Worm (Caenorhabditis elegans): ENCODE data around the gene K11H12.5.

K11H12.5 gene

ce11 chrIV:698304-698703 is 21.9 kb downstream of the K11H12.5 start, which contains the start of gene Y55F3C.17:
Gene Y55F3C.17, minus strand, starts transcription at chrIV:698404.
- TF ChIP-seq ztf-4 (tag; optimal IDR thresholded peaks at IDR 0.05) (no peak), ZK546.5 (tag; optimal IDR thresholded peaks at IDR 0.05) (no peak), nhr-237 (tag; optimal IDR thresholded peaks at IDR 0.05) (no peak), nhr-23 (tag; optimal IDR thresholded peaks at IDR 0.05) (no peak), aly-2 (tag; optimal IDR thresholded peaks at IDR 0.05) (no peak), egl-27 (tag; optimal IDR thresholded peaks at IDR 0.05) (no peak), ztf-11 (tag; optimal IDR thresholded peaks at IDR 0.05) (no peak), lin-39 (tag; optimal IDR thresholded peaks at IDR 0.05) (no peak), sea-2 (GFP tag; optimal IDR thresholded peaks at IDR 0.05) (no peak), fos-1 (tag; optimal IDR thresholded peaks at IDR 0.05) (no peak), jun-1 (tag; optimal IDR thresholded peaks at IDR 0.05) (no peak), ama-1 (optimal IDR thresholded peaks at IDR 0.05) (no peak), zag-1 (tag; optimal IDR thresholded peaks at IDR 0.05) (no peak), ceh-82 (tag; optimal IDR thresholded peaks at IDR 0.05) (no peak), nhr-25 (tag; optimal IDR thresholded peaks at IDR 0.05) (no peak), ceh-9 (tag; optimal IDR thresholded peaks at IDR 0.05) (no peak), nhr-12 (tag; optimal IDR thresholded peaks at IDR 0.05) (no peak), snpc-4 (tag; optimal IDR thresholded peaks at IDR 0.05) (no peak), ceh-16 (tag; optimal IDR thresholded peaks at IDR 0.05) (no peak), mdl-1 (tag; optimal IDR thresholded peaks at IDR 0.05) (no peak)

ce11 chrIV:707635-708034 is 31.3 kb downstream of the K11H12.5 start, which contains the start of gene cutl-26:
Gene cutl-26, minus strand, starts transcription at chrIV:707735.
- no peak for TF ChIP-seq ceh-28 (tag; optimal IDR thresholded peaks at IDR 0.05)
- TF ChIP-seq nhr-67 (tag; optimal IDR thresholded peaks at IDR 0.05) = no peak
- no peak for TF ChIP-seq ceh-82 (tag; optimal IDR thresholded peaks at IDR 0.05)

ce11 chrIV:715433-715832 is 39.1 kb downstream of the K11H12.5 start:
- TF ChIP-seq snpc-4 (tag; optimal IDR thresholded peaks at IDR 0.05) (no peak), fkh-2 (tag; optimal IDR thresholded peaks at IDR 0.05) (no peak), pha-4 (tag; optimal IDR thresholded peaks at IDR 0.05) (no peak), nhr-12 (tag; optimal IDR thresholded peaks at IDR 0.05) (no peak), eor-1 (tag; optimal IDR thresholded peaks at IDR 0.05) (no peak), elt-2 (tag; optimal IDR thresholded peaks at IDR 0.05) (no peak), hmg-11 (tag; optimal IDR thresholded peaks at IDR 0.05) (no peak), lin-39 (tag; optimal IDR thresholded peaks at IDR 0.05) (no peak), sea-2 (GFP tag; optimal IDR thresholded peaks at IDR 0.05) (no peak), elt-3 (tag; optimal IDR thresholded peaks at IDR 0.05) (no peak), nfya-1 (tag; optimal IDR thresholded peaks at IDR 0.05; ENCODE audit: insufficient read depth) (no peak), ZK546.5 (tag; optimal IDR thresholded peaks at IDR 0.05) (no peak), lsy-12 (tag; optimal IDR thresholded peaks at IDR 0.05) (no peak), nhr-67 (tag; optimal IDR thresholded peaks at IDR 0.05) (no peak)

ce11 chrIV:716323-716722 is 39.9 kb downstream of the K11H12.5 start, which contains the start of gene clec-164:
Gene clec-164, plus strand, starts transcription at chrIV:716623.
- no peak for TF ChIP-seq nhr-67 (tag; optimal IDR thresholded peaks at IDR 0.05)
- no peak for TF ChIP-seq unc-39 (tag; optimal IDR thresholded peaks at IDR 0.05)
- no peak for TF ChIP-seq ZK546.5 (tag; optimal IDR thresholded peaks at IDR 0.05)
- no peak for TF ChIP-seq nhr-76 (tag; optimal IDR thresholded peaks at IDR 0.05)
- TF ChIP-seq ceh-82 (tag; optimal IDR thresholded peaks at IDR 0.05) = no peak
- TF ChIP-seq lsy-12 (tag; optimal IDR thresholded peaks at IDR 0.05) = no peak
- no peak for TF ChIP-seq ceh-28 (tag; optimal IDR thresholded peaks at IDR 0.05)
- no peak for TF ChIP-seq skn-1 (tag; optimal IDR thresholded peaks at IDR 0.05)
- no peak for TF ChIP-seq eor-1 (tag; optimal IDR thresholded peaks at IDR 0.05)
- TF ChIP-seq lin-15B (tag; optimal IDR thresholded peaks at IDR 0.05) = no peak
- TF ChIP-seq nhr-43 (tag; optimal IDR thresholded peaks at IDR 0.05; ENCODE audit: poor library complexity, severe bottlenecking) = no peak
- no peak for TF ChIP-seq zag-1 (tag; optimal IDR thresholded peaks at IDR 0.05)
- TF ChIP-seq nhr-237 (tag; optimal IDR thresholded peaks at IDR 0.05) = no peak
- TF ChIP-seq sea-2 (GFP tag; optimal IDR thresholded peaks at IDR 0.05) = no peak

- TF ChIP-seq nhr-43 (tag; optimal IDR thresholded peaks at IDR 0.05; ENCODE audit: poor library complexity, severe bottlenecking) = no peak
- TF ChIP-seq elt-3 (tag; optimal IDR thresholded peaks at IDR 0.05) = no peak
- no peak for TF ChIP-seq hmg-11 (tag; optimal IDR thresholded peaks at IDR 0.05)
- TF ChIP-seq pqm-1 (tag; optimal IDR thresholded peaks at IDR 0.05) = no peak
- TF ChIP-seq ama-1 (optimal IDR thresholded peaks at IDR 0.05) = no peak
- no peak for TF ChIP-seq fkh-2 (tag; optimal IDR thresholded peaks at IDR 0.05)
- TF ChIP-seq nhr-76 (tag; optimal IDR thresholded peaks at IDR 0.05) = no peak
- TF ChIP-seq lsy-12 (tag; optimal IDR thresholded peaks at IDR 0.05) = no peak
- no peak for TF ChIP-seq nhr-25 (tag; optimal IDR thresholded peaks at IDR 0.05)
- TF ChIP-seq snpc-4 (tag; optimal IDR thresholded peaks at IDR 0.05) = no peak
- TF ChIP-seq nhr-23 (tag; optimal IDR thresholded peaks at IDR 0.05) = no peak
- no peak for TF ChIP-seq lin-39 (tag; optimal IDR thresholded peaks at IDR 0.05)
- no peak for TF ChIP-seq ZK546.5 (tag; optimal IDR thresholded peaks at IDR 0.05)
- no peak for TF ChIP-seq ceh-28 (tag; optimal IDR thresholded peaks at IDR 0.05)
- no peak for TF ChIP-seq nhr-77 (tag; optimal IDR thresholded peaks at IDR 0.05)
- no peak for TF ChIP-seq unc-62 (GFP tag; optimal IDR thresholded peaks at IDR 0.05)
- TF ChIP-seq eor-1 (tag; optimal IDR thresholded peaks at IDR 0.05) = no peak
- TF ChIP-seq fos-1 (tag; optimal IDR thresholded peaks at IDR 0.05) = no peak
These were observed 43.0 kb downstream of the K11H12.5 start, which contains the start of gene Y55F3C.10 for ce11 chrIV:719351-719750. Gene Y55F3C.10, minus strand, starts transcription at chrIV:719451.

Data from whole organism, L3 larva.